Comparison of ENCODE assay signal across 1 fruit fly cellular context in genomic region chrX:9554346-9554808, dm6.
A peak's percentile ranks its signal among the peaks of the same experiment; 100 is the strongest.
TF ChIP-seq lines count a peak whose summit lies in the region.

Gene RpS28b, plus strand, starts transcription at chrX:9554623.

TF ChIP-seq in whole organism, embryonic, 481 proteins besides CTCF, POLR2A, EP300 and RAD21 (continued from another document and continues in another):
- TF ChIP-seq CG1024 (GFP tag; IDR thresholded peaks at IDR 0.05; lab: Robert Waterston, UW) = peak; percentile 92
- peak; percentile 78 for TF ChIP-seq CG10654 (GFP tag; optimal IDR thresholded peaks at IDR 0.05; lab: Kevin White, UChicago)
- TF ChIP-seq CG3407 (GFP tag; optimal IDR thresholded peaks at IDR 0.05; lab: Kevin White, UChicago) = peak; percentile 88
- peak; percentile 65 for TF ChIP-seq CG2202 (tag; optimal IDR thresholded peaks at IDR 0.05; lab: Kevin White, UChicago)
- peak; percentile 69 for TF ChIP-seq Scr (GFP tag; IDR thresholded peaks at IDR 0.05; lab: Robert Waterston, UW; ENCODE audit: partially characterized antibody)
- peak; percentile 80 for TF ChIP-seq en (GFP tag; optimal IDR thresholded peaks at IDR 0.05; lab: Kevin White, UChicago)
- peak; percentile 90 for TF ChIP-seq CG4707 (GFP tag; optimal IDR thresholded peaks at IDR 0.05; lab: Kevin White, UChicago)
- peak; percentile 95 for TF ChIP-seq CG32532 (GFP tag; IDR thresholded peaks at IDR 0.05; lab: Robert Waterston, UW)
- peak; percentile 56 for TF ChIP-seq unc-4 (GFP tag; IDR thresholded peaks at IDR 0.05; lab: Robert Waterston, UW; ENCODE audit: partially characterized antibody)
- TF ChIP-seq ab (GFP tag; optimal IDR thresholded peaks at IDR 0.05; lab: Kevin White, UChicago) = peak; percentile 34
- peak; percentile 90 for TF ChIP-seq Mrtf (GFP tag; IDR thresholded peaks at IDR 0.05; lab: Robert Waterston, UW)
- TF ChIP-seq chn (GFP tag; optimal IDR thresholded peaks at IDR 0.05; lab: Kevin White, UChicago) = peak; percentile 73
- peak; percentile 95 for TF ChIP-seq nom (GFP tag; optimal IDR thresholded peaks at IDR 0.05; lab: Kevin White, UChicago)
- peak; percentile 94 for TF ChIP-seq CG6175 (GFP tag; IDR thresholded peaks at IDR 0.05; lab: Robert Waterston, UW)
- TF ChIP-seq CG15514 (GFP tag; optimal IDR thresholded peaks at IDR 0.05; lab: Kevin White, UChicago) = peak; percentile 90
- TF ChIP-seq mam (GFP tag; optimal IDR thresholded peaks at IDR 0.05; lab: Kevin White, UChicago) = peak; percentile 79
- TF ChIP-seq seq (GFP tag; IDR thresholded peaks at IDR 0.05; lab: Robert Waterston, UW) = peak; percentile 76
- TF ChIP-seq Atf3 (GFP tag; optimal IDR thresholded peaks at IDR 0.05; lab: Kevin White, UChicago) = peak; percentile 75
- TF ChIP-seq CG14050 (GFP tag; IDR thresholded peaks at IDR 0.05; lab: Robert Waterston, UW) = peak; percentile 84
- peak; percentile 68 for TF ChIP-seq psq (GFP tag; optimal IDR thresholded peaks at IDR 0.05; lab: Kevin White, UChicago)
- peak; percentile 92 for TF ChIP-seq pb (GFP tag; optimal IDR thresholded peaks at IDR 0.05; lab: Kevin White, UChicago)
- peak; percentile 66 for TF ChIP-seq HmgD (GFP tag; optimal IDR thresholded peaks at IDR 0.05; lab: Kevin White, UChicago)
- peak; percentile 52; the same call in 1 of the 2 replicates for TF ChIP-seq nerfin-2 (GFP tag; IDR thresholded peaks at IDR 0.05; lab: Robert Waterston, UW; ENCODE audit: partially characterized antibody)
- TF ChIP-seq CG31388 (GFP tag; optimal IDR thresholded peaks at IDR 0.05; lab: Kevin White, UChicago) = peak; percentile 7
- TF ChIP-seq vvl (GFP tag; IDR thresholded peaks at IDR 0.05; lab: Robert Waterston, UW) = peak; percentile 94
- TF ChIP-seq schlank (tag; optimal IDR thresholded peaks at IDR 0.05; lab: Kevin White, UChicago) = peak; percentile 96
- TF ChIP-seq ems (GFP tag; optimal IDR thresholded peaks at IDR 0.05; lab: Kevin White, UChicago) = peak; percentile 80
- TF ChIP-seq CG7372 (GFP tag; IDR thresholded peaks at IDR 0.05; lab: Robert Waterston, UW) = peak; percentile 86
- TF ChIP-seq CG1529 (GFP tag; optimal IDR thresholded peaks at IDR 0.05; lab: Kevin White, UChicago) = peak; percentile 79
- TF ChIP-seq salm (tag; optimal IDR thresholded peaks at IDR 0.05; lab: Kevin White, UChicago) = peak; percentile 72
- no peak for TF ChIP-seq grn (GFP tag; optimal IDR thresholded peaks at IDR 0.05; lab: Kevin White, UChicago)
- peak; percentile 89 for TF ChIP-seq CG10274 (GFP tag; optimal IDR thresholded peaks at IDR 0.05; lab: Kevin White, UChicago)
- TF ChIP-seq Dad (GFP tag; optimal IDR thresholded peaks at IDR 0.05; lab: Kevin White, UChicago) = peak; percentile 87
- peak; percentile 39 for TF ChIP-seq CG31441 (GFP tag; IDR thresholded peaks at IDR 0.05; lab: Robert Waterston, UW)
- TF ChIP-seq Hey (tag; optimal IDR thresholded peaks at IDR 0.05; lab: Kevin White, UChicago) = peak; percentile 84
- peak; percentile 72 for TF ChIP-seq bigmax (GFP tag; optimal IDR thresholded peaks at IDR 0.05; lab: Kevin White, UChicago)
- TF ChIP-seq CG4360 (GFP tag; IDR thresholded peaks at IDR 0.05; lab: Robert Waterston, UW) = peak; percentile 61
- peak; percentile 78 for TF ChIP-seq CG16863 (GFP tag; optimal IDR thresholded peaks at IDR 0.05; lab: Kevin White, UChicago)
- peak; percentile 32 to 89 for TF ChIP-seq dpn (GFP tag; optimal IDR thresholded peaks at IDR 0.05; lab: Kevin White, UChicago)
- peak; percentile 85 for TF ChIP-seq Bgb (GFP tag; IDR thresholded peaks at IDR 0.05; lab: Robert Waterston, UW; ENCODE audit: partially characterized antibody)
- TF ChIP-seq Optix (GFP tag; IDR thresholded peaks at IDR 0.05; lab: Robert Waterston, UW) = peak; percentile 88
- TF ChIP-seq CG17612 (GFP tag; IDR thresholded peaks at IDR 0.05; lab: Robert Waterston, UW) = peak; percentile 81
- TF ChIP-seq Xbp1 (GFP tag; optimal IDR thresholded peaks at IDR 0.05; lab: Kevin White, UChicago) = peak; percentile 81
- peak; percentile 89 for TF ChIP-seq Sry-β (GFP tag; optimal IDR thresholded peaks at IDR 0.05; lab: Kevin White, UChicago)
- TF ChIP-seq Abd-B (GFP tag; optimal IDR thresholded peaks at IDR 0.05; lab: Kevin White, UChicago) = peak; percentile 59
- peak; percentile 84; the same call in 1 of the 2 replicates for TF ChIP-seq toy (GFP tag; IDR thresholded peaks at IDR 0.05; lab: Robert Waterston, UW)
- TF ChIP-seq odd (GFP tag; optimal IDR thresholded peaks at IDR 0.05; lab: Kevin White, UChicago) = peak; percentile 91
- peak; percentile 42 for TF ChIP-seq Spps (tag; optimal IDR thresholded peaks at IDR 0.05; lab: Kevin White, UChicago)
- peak; percentile 91 for TF ChIP-seq CG32772 (GFP tag; IDR thresholded peaks at IDR 0.05; lab: Robert Waterston, UW)
- TF ChIP-seq CG12299 (tag; optimal IDR thresholded peaks at IDR 0.05; lab: Kevin White, UChicago) = peak; percentile 69
- peak; percentile 97 for TF ChIP-seq chm (GFP tag; IDR thresholded peaks at IDR 0.05; lab: Robert Waterston, UW)
- peak; percentile 95 for TF ChIP-seq Meics (GFP tag; optimal IDR thresholded peaks at IDR 0.05; lab: Kevin White, UChicago)
- peak; percentile 91 for TF ChIP-seq dati (GFP tag; IDR thresholded peaks at IDR 0.05; lab: Robert Waterston, UW)
- TF ChIP-seq gsb-n (tag; optimal IDR thresholded peaks at IDR 0.05; lab: Kevin White, UChicago) = peak; percentile 62
- TF ChIP-seq Rx (GFP tag; IDR thresholded peaks at IDR 0.05; lab: Robert Waterston, UW) = peak; percentile 95
- TF ChIP-seq CG6791 (GFP tag; IDR thresholded peaks at IDR 0.05; lab: Robert Waterston, UW; ENCODE audit: partially characterized antibody) = peak; percentile 89
- TF ChIP-seq dm (GFP tag; optimal IDR thresholded peaks at IDR 0.05; lab: Kevin White, UChicago) = peak; percentile 92
- peak; percentile 80 for TF ChIP-seq tgo (GFP tag; IDR thresholded peaks at IDR 0.05; lab: Robert Waterston, UW)
- TF ChIP-seq CG31224 (GFP tag; IDR thresholded peaks at IDR 0.05; lab: Robert Waterston, UW) = peak; percentile 86
- peak; percentile 75 for TF ChIP-seq CG6683 (GFP tag; optimal IDR thresholded peaks at IDR 0.05; lab: Kevin White, UChicago)
- TF ChIP-seq fd3F (GFP tag; optimal IDR thresholded peaks at IDR 0.05; lab: Kevin White, UChicago) = peak; percentile 77
- peak; percentile 26 for TF ChIP-seq CG30020 (tag; optimal IDR thresholded peaks at IDR 0.05; lab: Kevin White, UChicago)
- peak; percentile 51 for TF ChIP-seq CG10979 (tag; optimal IDR thresholded peaks at IDR 0.05; lab: Kevin White, UChicago)
- peak; percentile 71 for TF ChIP-seq CG17361 (GFP tag; IDR thresholded peaks at IDR 0.05; lab: Robert Waterston, UW)
- TF ChIP-seq gfzf (GFP tag; optimal IDR thresholded peaks at IDR 0.05; lab: Kevin White, UChicago) = no peak
- peak; percentile 98 for TF ChIP-seq MTF-1 (GFP tag; optimal IDR thresholded peaks at IDR 0.05; lab: Kevin White, UChicago; ENCODE audit: borderline replicate concordance)
- peak; percentile 78 for TF ChIP-seq D19B (GFP tag; optimal IDR thresholded peaks at IDR 0.05; lab: Kevin White, UChicago)
- TF ChIP-seq CG2129 (GFP tag; IDR thresholded peaks at IDR 0.05; lab: Robert Waterston, UW; ENCODE audit: partially characterized antibody) = peak; percentile 39; the same call in 1 of the 2 replicates
- TF ChIP-seq MESR4 (GFP tag; optimal IDR thresholded peaks at IDR 0.05; lab: Kevin White, UChicago) = peak; percentile 98
- TF ChIP-seq Hr39 (optimal IDR thresholded peaks at IDR 0.05; lab: Kevin White, UChicago) = no peak
- TF ChIP-seq CG13296 (GFP tag; optimal IDR thresholded peaks at IDR 0.05; lab: Kevin White, UChicago) = peak; percentile 90
- peak; percentile 91 for TF ChIP-seq her (GFP tag; optimal IDR thresholded peaks at IDR 0.05; lab: Kevin White, UChicago)
- peak; percentile 70 for TF ChIP-seq CG1647 (GFP tag; optimal IDR thresholded peaks at IDR 0.05; lab: Kevin White, UChicago)
- peak; percentile 63; the same call in 2 of the 3 replicates for TF ChIP-seq CG11560 (tag; IDR thresholded peaks at IDR 0.05; lab: Robert Waterston, UW)
- peak; percentile 98 for TF ChIP-seq CG13123 (GFP tag; optimal IDR thresholded peaks at IDR 0.05; lab: Kevin White, UChicago)
- TF ChIP-seq sqz (GFP tag; optimal IDR thresholded peaks at IDR 0.05; lab: Kevin White, UChicago) = peak; percentile 89
- TF ChIP-seq az2 (GFP tag; optimal IDR thresholded peaks at IDR 0.05; lab: Kevin White, UChicago) = peak; percentile 24
- peak; percentile 76 for TF ChIP-seq croc (GFP tag; conservative IDR thresholded peaks at IDR 0.05; lab: Robert Waterston, UW)
- TF ChIP-seq run (tag; optimal IDR thresholded peaks at IDR 0.05; lab: Kevin White, UChicago) = peak; percentile 60
- peak; percentile 56 for TF ChIP-seq vfl (GFP tag; optimal IDR thresholded peaks at IDR 0.05; lab: Kevin White, UChicago)
- TF ChIP-seq tio (GFP tag; optimal IDR thresholded peaks at IDR 0.05; lab: Kevin White, UChicago) = peak; percentile 73
- TF ChIP-seq CG1792 (GFP tag; optimal IDR thresholded peaks at IDR 0.05; lab: Kevin White, UChicago) = peak; percentile 87
- TF ChIP-seq CG4617 (GFP tag; optimal IDR thresholded peaks at IDR 0.05; lab: Kevin White, UChicago; ENCODE audit: borderline replicate concordance) = peak; percentile 57
- TF ChIP-seq Ets65A (GFP tag; lab: Kevin White, UChicago) = peak; percentile 99
- peak; percentile 87 for TF ChIP-seq CG11723 (GFP tag; optimal IDR thresholded peaks at IDR 0.05; lab: Kevin White, UChicago)
- no peak for TF ChIP-seq hth (optimal IDR thresholded peaks at IDR 0.05; lab: Kevin White, UChicago)
- TF ChIP-seq Taf1 (GFP tag; IDR thresholded peaks at IDR 0.05; lab: Robert Waterston, UW) = peak; percentile 51; the same call in 1 of the 2 replicates
- peak; percentile 89 for TF ChIP-seq BtbVII (GFP tag; optimal IDR thresholded peaks at IDR 0.05; lab: Kevin White, UChicago)
- peak; percentile 47; the same call in 1 of the 2 replicates for TF ChIP-seq MBD-R2 (GFP tag; IDR thresholded peaks at IDR 0.05; lab: Robert Waterston, UW)
- peak; percentile 74 for TF ChIP-seq fd102C (GFP tag; optimal IDR thresholded peaks at IDR 0.05; lab: Kevin White, UChicago)
- peak; percentile 82 for TF ChIP-seq Oaz (GFP tag; IDR thresholded peaks at IDR 0.05; lab: Robert Waterston, UW)
- TF ChIP-seq wor (GFP tag; IDR thresholded peaks at IDR 0.05; lab: Robert Waterston, UW) = peak; percentile 14; the same call in 1 of the 2 replicates
- TF ChIP-seq cg (GFP tag; optimal IDR thresholded peaks at IDR 0.05; lab: Kevin White, UChicago) = no peak
- peak; percentile 62 for TF ChIP-seq CG2120 (GFP tag; optimal IDR thresholded peaks at IDR 0.05; lab: Kevin White, UChicago)
- peak; percentile 83 for TF ChIP-seq ewg (GFP tag; optimal IDR thresholded peaks at IDR 0.05; lab: Kevin White, UChicago)
- TF ChIP-seq CG3847 (GFP tag; IDR thresholded peaks at IDR 0.05; lab: Robert Waterston, UW) = peak; percentile 91
- TF ChIP-seq Adf1 (GFP tag; IDR thresholded peaks at IDR 0.05; lab: Robert Waterston, UW) = peak; percentile 55
- TF ChIP-seq hbn (GFP tag; IDR thresholded peaks at IDR 0.05; lab: Robert Waterston, UW; ENCODE audit: partially characterized antibody) = peak; percentile 53; the same call in 1 of the 2 replicates
- peak; percentile 98 for TF ChIP-seq ci (GFP tag; IDR thresholded peaks at IDR 0.05; lab: Robert Waterston, UW)
- peak; percentile 50 for TF ChIP-seq CG8924 (tag; optimal IDR thresholded peaks at IDR 0.05; lab: Kevin White, UChicago)
- peak; percentile 72 for TF ChIP-seq HLH4C (GFP tag; IDR thresholded peaks at IDR 0.05; lab: Robert Waterston, UW; ENCODE audit: partially characterized antibody)
- TF ChIP-seq ac (GFP tag; optimal IDR thresholded peaks at IDR 0.05; lab: Kevin White, UChicago) = peak; percentile 86
- TF ChIP-seq slbo (GFP tag; IDR thresholded peaks at IDR 0.05; lab: Robert Waterston, UW) = peak; percentile 96
- peak; percentile 92 for TF ChIP-seq CG17328 (GFP tag; IDR thresholded peaks at IDR 0.05; lab: Robert Waterston, UW)
- TF ChIP-seq CG7987 (GFP tag; optimal IDR thresholded peaks at IDR 0.05; lab: Kevin White, UChicago) = peak; percentile 97
- peak; percentile 89 for TF ChIP-seq CG10959 (GFP tag; IDR thresholded peaks at IDR 0.05; lab: Robert Waterston, UW)
- TF ChIP-seq dimm (GFP tag; IDR thresholded peaks at IDR 0.05; lab: Robert Waterston, UW) = peak; percentile 83
- TF ChIP-seq CG4730 (GFP tag; IDR thresholded peaks at IDR 0.05; lab: Robert Waterston, UW) = peak; percentile 89
- TF ChIP-seq ATbp (GFP tag; optimal IDR thresholded peaks at IDR 0.05; lab: Kevin White, UChicago) = peak; percentile 91
- peak; percentile 69 for TF ChIP-seq CG9437 (GFP tag; optimal IDR thresholded peaks at IDR 0.05; lab: Kevin White, UChicago)
- TF ChIP-seq tna (GFP tag; IDR thresholded peaks at IDR 0.05; lab: Robert Waterston, UW; ENCODE audit: partially characterized antibody) = peak; percentile 40
- peak in 1 of 2 experiments; percentile 61 for TF ChIP-seq Eip74EF (GFP tag; optimal IDR thresholded peaks at IDR 0.05; lab: Kevin White, UChicago)
- TF ChIP-seq scrt (GFP tag; optimal IDR thresholded peaks at IDR 0.05; lab: Kevin White, UChicago) = peak; percentile 86
- peak; percentile 66; the same call in 2 of the 3 replicates for TF ChIP-seq knrl (GFP tag; IDR thresholded peaks at IDR 0.05; lab: Robert Waterston, UW; ENCODE audit: partially characterized antibody)
- no peak for TF ChIP-seq h (optimal IDR thresholded peaks at IDR 0.05; lab: Kevin White, UChicago)
- TF ChIP-seq pzg (GFP tag; optimal IDR thresholded peaks at IDR 0.05; lab: Kevin White, UChicago) = peak; percentile 71
- peak; percentile 62; the same call in 1 of the 2 replicates for TF ChIP-seq inv (GFP tag; IDR thresholded peaks at IDR 0.05; lab: Robert Waterston, UW; ENCODE audit: partially characterized antibody)
- TF ChIP-seq gcm (GFP tag; optimal IDR thresholded peaks at IDR 0.05; lab: Kevin White, UChicago) = peak; percentile 76
- TF ChIP-seq sug (tag; optimal IDR thresholded peaks at IDR 0.05; lab: Kevin White, UChicago) = peak; percentile 72
- peak; percentile 54 for TF ChIP-seq CG15479 (GFP tag; optimal IDR thresholded peaks at IDR 0.05; lab: Kevin White, UChicago)
- TF ChIP-seq CG11247 (GFP tag; IDR thresholded peaks at IDR 0.05; lab: Robert Waterston, UW) = peak; percentile 95
- TF ChIP-seq esg (GFP tag; conservative IDR thresholded peaks at IDR 0.05; lab: Robert Waterston, UW) = peak; percentile 44; the same call in 1 of the 2 replicates
- TF ChIP-seq CG33213 (GFP tag; optimal IDR thresholded peaks at IDR 0.05; lab: Kevin White, UChicago) = peak; percentile 95
- peak; percentile 89 for TF ChIP-seq CG30431 (GFP tag; optimal IDR thresholded peaks at IDR 0.05; lab: Kevin White, UChicago)
- TF ChIP-seq CG7357 (GFP tag; IDR thresholded peaks at IDR 0.05; lab: Robert Waterston, UW) = peak; percentile 53; the same call in 2 of the 3 replicates
- peak; percentile 95 for TF ChIP-seq zfh1 (GFP tag; IDR thresholded peaks at IDR 0.05; lab: Robert Waterston, UW)
- peak; percentile 88 for TF ChIP-seq CG16779 (GFP tag; IDR thresholded peaks at IDR 0.05; lab: Robert Waterston, UW)
